Fruit fly (Drosophila melanogaster) whole organism, embryonic: ENCODE results near the gene CG16959.

Source experiments
- Adf1 ChIP-seq: fragments of 200-800 bp; sonication (Bioruptor generic); IDR thresholded peaks from 2 replicates; pipeline ENCODE4 v1.3.6; 2022; ENCODE audit warnings: missing biosample characterization, missing genetic modification characterization
- Atf3 ChIP-seq: fragments of 200-800 bp; sonication (Bioruptor generic); optimal IDR thresholded peaks from 3 replicates; lab custom pipeline; 2016; ENCODE audit warnings: missing biosample characterization, missing genetic modification characterization
- B-H2 ChIP-seq: fragments of 200-800 bp; sonication (Bioruptor generic); optimal IDR thresholded peaks from 2 replicates; lab custom pipeline; 2018; ENCODE audit warnings: missing biosample characterization, mild to moderate bottlenecking, missing genetic modification characterization
- BEAF-32 ChIP-seq: fragments of 200-800 bp; sonication (Bioruptor generic); optimal IDR thresholded peaks from 3 replicates; lab custom pipeline; 2017; ENCODE audit warnings: missing biosample characterization, missing genetic modification characterization, mild to moderate bottlenecking, moderate library complexity, missing genetic modification reagents
- CG10274 ChIP-seq: fragments of 200-800 bp; sonication (Bioruptor generic); optimal IDR thresholded peaks from 3 replicates; lab custom pipeline; 2017; ENCODE audit warnings: missing biosample characterization, mild to moderate bottlenecking, missing genetic modification characterization
- CG10654 ChIP-seq: fragments of 200-800 bp; sonication (Bioruptor generic); optimal IDR thresholded peaks from 2 replicates; lab custom pipeline; 2016; ENCODE audit warnings: missing biosample characterization, missing genetic modification characterization
- CG10979 ChIP-seq: fragments of 200-800 bp; sonication (Bioruptor generic); optimal IDR thresholded peaks from 2 replicates; lab custom pipeline; 2018; ENCODE audit warnings: missing biosample characterization, mild to moderate bottlenecking, missing genetic modification characterization, moderate library complexity
- CG13775 ChIP-seq: fragments of 200-800 bp; sonication (Bioruptor generic); optimal IDR thresholded peaks from 3 replicates; lab custom pipeline; 2017; ENCODE audit warnings: missing biosample characterization, mild to moderate bottlenecking, missing genetic modification characterization
- CG15011 ChIP-seq: fragments of 200-800 bp; sonication (Bioruptor generic); optimal IDR thresholded peaks from 3 replicates; lab custom pipeline; 2018; ENCODE audit warnings: missing biosample characterization, mild to moderate bottlenecking, missing genetic modification characterization
- CG15696 ChIP-seq: fragments of 200-800 bp; sonication (Bioruptor generic); optimal IDR thresholded peaks from 2 replicates; lab custom pipeline; 2019; ENCODE audit warnings: missing biosample characterization, mild to moderate bottlenecking, missing genetic modification characterization, moderate library complexity
- CG16779 ChIP-seq: fragments of 200-800 bp; sonication (Bioruptor generic); IDR thresholded peaks from 2 replicates; pipeline ENCODE4 v1.3.6; 2022; ENCODE audit warnings: missing biosample characterization, missing genetic modification characterization
- CG2889 ChIP-seq: fragments of 200-800 bp; sonication (Bioruptor generic); IDR thresholded peaks from 3 replicates; pipeline ENCODE4 v1.3.6; 2022; ENCODE audit warnings: missing biosample characterization, missing genetic modification characterization
- CG31441 ChIP-seq: fragments of 200-800 bp; sonication (Bioruptor generic); IDR thresholded peaks from 2 replicates; pipeline ENCODE4 v1.3.6; 2022; ENCODE audit warnings: missing biosample characterization, missing genetic modification characterization
- CG3995 ChIP-seq: fragments of 200-800 bp; sonication (Bioruptor generic); optimal IDR thresholded peaks from 3 replicates; lab custom pipeline; 2016; ENCODE audit warnings: missing biosample characterization, missing genetic modification characterization
- CG4820 ChIP-seq: fragments of 200-800 bp; sonication (Bioruptor generic); optimal IDR thresholded peaks from 3 replicates; lab custom pipeline; 2016; ENCODE audit warnings: missing biosample characterization, missing genetic modification characterization
- CG7556 ChIP-seq: fragments of 200-800 bp; sonication (Bioruptor generic); optimal IDR thresholded peaks from 2 replicates; lab custom pipeline; 2017; ENCODE audit warnings: missing biosample characterization, mild to moderate bottlenecking, missing genetic modification characterization
- CG7928 ChIP-seq: fragments of 200-800 bp; sonication (Bioruptor generic); optimal IDR thresholded peaks from 2 replicates; lab custom pipeline; 2017; ENCODE audit warnings: missing biosample characterization, mild to moderate bottlenecking, missing genetic modification characterization
- CG8290 ChIP-seq, 3 experiments: fragments of 200-800 bp; sonication (Bioruptor generic); optimal IDR thresholded peaks; 2 replicates each; lab custom pipeline; 2016 to 2019; ENCODE audit warnings: missing biosample characterization in 3 of 3, missing genetic modification characterization in 3 of 3, mild to moderate bottlenecking in 2 of 3, moderate library complexity in 1 of 3
- CG8478 ChIP-seq: fragments of >200 bp; optimal IDR thresholded peaks from 2 replicates; lab custom pipeline; 2018
- CG9437 ChIP-seq: fragments of 200-800 bp; sonication (Bioruptor generic); optimal IDR thresholded peaks from 2 replicates; lab custom pipeline; 2018; ENCODE audit warnings: missing biosample characterization, mild to moderate bottlenecking, missing genetic modification characterization
- Dip2 ChIP-seq: fragments of 200-800 bp; sonication (Bioruptor generic); IDR thresholded peaks from 2 replicates; pipeline ENCODE4 v1.3.6; 2022; ENCODE audit warnings: missing biosample characterization, missing genetic modification characterization
- Dll ChIP-seq: fragments of 200-800 bp; sonication (Bioruptor generic); IDR thresholded peaks from 4 replicates; pipeline ENCODE4 v1.3.6; 2022; ENCODE audit warnings: missing biosample characterization, missing genetic modification characterization; ENCODE audit not compliant: partially characterized antibody
- ERR ChIP-seq: fragments of 200-800 bp; sonication (Bioruptor generic); optimal IDR thresholded peaks from 2 replicates; lab custom pipeline; 2016; ENCODE audit warnings: missing biosample characterization, missing genetic modification characterization
- Ets65A ChIP-seq: fragments of 200-800 bp; sonication (Bioruptor generic); peaks from one replicate; lab custom pipeline; 2016; ENCODE audit warnings: missing biosample characterization, missing genetic modification characterization
- Hmr ChIP-seq: fragments of 200-800 bp; sonication (Bioruptor generic); optimal IDR thresholded peaks from 3 replicates; lab custom pipeline; 2017; ENCODE audit warnings: mild to moderate bottlenecking, missing biosample characterization, missing genetic modification reagents, missing genetic modification characterization
- Lpt ChIP-seq: fragments of >200 bp; optimal IDR thresholded peaks from 2 replicates; lab custom pipeline; 2018; ENCODE audit warnings: missing biosample characterization, missing genetic modification characterization
- Meics ChIP-seq: fragments of 200-800 bp; sonication (Bioruptor generic); optimal IDR thresholded peaks from 2 replicates; lab custom pipeline; 2017; ENCODE audit warnings: missing biosample characterization, mild to moderate bottlenecking, missing genetic modification characterization
- Mrtf ChIP-seq: fragments of 200-800 bp; sonication (Bioruptor generic); IDR thresholded peaks from 3 replicates; pipeline ENCODE4 v1.3.6; 2022; ENCODE audit warnings: missing biosample characterization, missing genetic modification characterization
- Ravus ChIP-seq: fragments of 200-800 bp; sonication (Bioruptor generic); IDR thresholded peaks from 2 replicates; pipeline ENCODE4 v1.3.6; 2022; ENCODE audit warnings: missing biosample characterization, missing genetic modification characterization
- Six4 ChIP-seq: fragments of 200-800 bp; sonication (Bioruptor generic); optimal IDR thresholded peaks from 2 replicates; lab custom pipeline; 2016; ENCODE audit warnings: missing biosample characterization, missing genetic modification characterization
- amos ChIP-seq: fragments of 200-800 bp; sonication (Bioruptor generic); IDR thresholded peaks from 2 replicates; pipeline ENCODE4 v1.3.6; 2022; ENCODE audit warnings: missing biosample characterization, missing genetic modification characterization; ENCODE audit not compliant: partially characterized antibody
- ato ChIP-seq: fragments of 200-800 bp; sonication (Bioruptor generic); IDR thresholded peaks from 2 replicates; pipeline ENCODE4 v1.3.6; 2022; ENCODE audit warnings: missing biosample characterization, missing genetic modification characterization; ENCODE audit not compliant: partially characterized antibody
- br ChIP-seq: fragments of >200 bp; optimal IDR thresholded peaks from 2 replicates; lab custom pipeline; 2017
- cwo ChIP-seq: fragments of 200-800 bp; sonication (Bioruptor generic); optimal IDR thresholded peaks from 3 replicates; lab custom pipeline; 2017; ENCODE audit warnings: missing biosample characterization, missing genetic modification characterization, mild to moderate bottlenecking, moderate library complexity, missing genetic modification reagents
- danr ChIP-seq: fragments of 200-800 bp; sonication (Bioruptor generic); IDR thresholded peaks from 2 replicates; pipeline ENCODE4 v1.3.6; 2022; ENCODE audit warnings: missing biosample characterization, missing genetic modification characterization
- dysf ChIP-seq: fragments of 200-800 bp; sonication (Bioruptor generic); IDR thresholded peaks from 3 replicates; pipeline ENCODE4 v1.3.6; 2022; ENCODE audit warnings: missing biosample characterization, missing genetic modification characterization
- exex ChIP-seq: fragments of 200-800 bp; sonication (Bioruptor generic); optimal IDR thresholded peaks from 4 replicates; lab custom pipeline; 2018; ENCODE audit warnings: missing biosample characterization, mild to moderate bottlenecking, missing genetic modification characterization, moderate library complexity
- fd96Cb ChIP-seq: fragments of 200-800 bp; sonication (Bioruptor generic); optimal IDR thresholded peaks from 2 replicates; lab custom pipeline; 2018; ENCODE audit warnings: missing biosample characterization, mild to moderate bottlenecking, missing genetic modification characterization, moderate library complexity
- fru ChIP-seq: fragments of >200 bp; optimal IDR thresholded peaks from 2 replicates; lab custom pipeline; 2017
- ind ChIP-seq: fragments of 200-800 bp; sonication (Bioruptor generic); optimal IDR thresholded peaks from 3 replicates; lab custom pipeline; 2016; ENCODE audit warnings: missing biosample characterization, missing genetic modification characterization
- pb ChIP-seq: fragments of 200-800 bp; sonication (Bioruptor generic); optimal IDR thresholded peaks from 3 replicates; lab custom pipeline; 2016; ENCODE audit warnings: missing biosample characterization, missing genetic modification characterization
- peb ChIP-seq: fragments of 200-800 bp; sonication (Bioruptor generic); IDR thresholded peaks from 2 replicates; pipeline ENCODE4 v1.3.6; 2022; ENCODE audit warnings: missing biosample characterization, missing genetic modification characterization
- pros ChIP-seq: fragments of 200-800 bp; sonication (Bioruptor generic); optimal IDR thresholded peaks from 3 replicates; lab custom pipeline; 2019; ENCODE audit warnings: missing biosample characterization, mild to moderate bottlenecking, missing genetic modification characterization, moderate library complexity
- rib ChIP-seq: fragments of 200-800 bp; sonication (Bioruptor generic); IDR thresholded peaks from 2 replicates; pipeline ENCODE4 v1.3.6; 2022; ENCODE audit warnings: missing biosample characterization, missing genetic modification characterization
- row ChIP-seq: fragments of 200-800 bp; sonication (Bioruptor generic); IDR thresholded peaks from 3 replicates; pipeline ENCODE4 v1.3.6; 2022; ENCODE audit warnings: missing biosample characterization, missing genetic modification characterization
- shn ChIP-seq: fragments of 200-800 bp; sonication (Bioruptor generic); optimal IDR thresholded peaks from 3 replicates; lab custom pipeline; 2016; ENCODE audit warnings: missing biosample characterization, missing genetic modification characterization
- tx ChIP-seq: fragments of 200-800 bp; sonication (Bioruptor generic); optimal IDR thresholded peaks from 2 replicates; lab custom pipeline; 2016; ENCODE audit warnings: missing biosample characterization, missing genetic modification characterization
- unpg ChIP-seq: fragments of 200-800 bp; sonication (Bioruptor generic); optimal IDR thresholded peaks from 3 replicates; lab custom pipeline; 2018; ENCODE audit warnings: missing biosample characterization, mild to moderate bottlenecking, missing genetic modification characterization, moderate library complexity
- zfh1 ChIP-seq: fragments of 200-800 bp; sonication (Bioruptor generic); IDR thresholded peaks from 3 replicates; pipeline ENCODE4 v1.3.6; 2022; ENCODE audit warnings: missing biosample characterization, missing genetic modification characterization
- zfh2 ChIP-seq: fragments of 200-800 bp; sonication (Bioruptor generic); optimal IDR thresholded peaks from 2 replicates; lab custom pipeline; 2016; ENCODE audit warnings: missing biosample characterization, missing genetic modification characterization

CG16959 gene

dm6 chr3L:15097878-15098520, 27.1 kb downstream of the CG16959 start, which contains the start of gene Ctps (continued):
- TF ChIP-seq CG2889 (GFP tag; lab: Robert Waterston, UW) (no peak), CG13775 (GFP tag; lab: Kevin White, UChicago) (no peak), Adf1 (GFP tag; lab: Robert Waterston, UW) (no peak), zfh2 (GFP tag; lab: Kevin White, UChicago) (no peak), CG31441 (GFP tag; lab: Robert Waterston, UW) (no peak), cwo (GFP tag; lab: Kevin White, UChicago) (no peak), CG8478 (lab: Kevin White, UChicago) (no peak), danr (no peak), CG10654 (GFP tag; lab: Kevin White, UChicago) (no peak), ato (GFP tag; lab: Robert Waterston, UW) (no peak), Hmr (GFP tag; lab: Kevin White, UChicago) (peak; percentile 27), Six4 (GFP tag; lab: Kevin White, UChicago) (no peak), CG9437 (GFP tag; lab: Kevin White, UChicago) (no peak), pb (no peak), Mrtf (GFP tag; lab: Robert Waterston, UW) (no peak), peb (0 out of 2 replicates have a peak, but pooled peaks have one; percentile 16), ERR (GFP tag; lab: Kevin White, UChicago) (no peak), fru (lab: Kevin White, UChicago) (no peak), fd96Cb (tag; lab: Kevin White, UChicago) (no peak), CG15696 (tag; lab: Kevin White, UChicago) (no peak), CG10274 (no peak), exex (tag; lab: Kevin White, UChicago) (no peak), Dip2 (GFP tag; lab: Robert Waterston, UW) (no peak), CG3995 (peak; percentile 31), Atf3 (GFP tag; lab: Kevin White, UChicago) (no peak), Ravus (no peak), Dll (GFP tag; lab: Robert Waterston, UW) (no peak), CG7928 (GFP tag; lab: Kevin White, UChicago) (no peak), zfh1 (GFP tag; lab: Robert Waterston, UW) (no peak)

- no peak for TF ChIP-seq tx (GFP tag; lab: Kevin White, UChicago)
- TF ChIP-seq row (GFP tag; lab: Robert Waterston, UW), result peak; percentile 83
- no peak for TF ChIP-seq Lpt (GFP tag; lab: Kevin White, UChicago)
- peak; percentile 51 for TF ChIP-seq CG7556 (GFP tag; lab: Kevin White, UChicago)
- peak; percentile 70 for TF ChIP-seq BEAF-32 (GFP tag; lab: Kevin White, UChicago)
- TF ChIP-seq CG13775 (GFP tag; lab: Kevin White, UChicago), result peak; percentile 42
- peak; percentile 48 for TF ChIP-seq ind (GFP tag; lab: Kevin White, UChicago)
- TF ChIP-seq rib (GFP tag; lab: Robert Waterston, UW), result no peak
- TF ChIP-seq dysf (GFP tag; lab: Robert Waterston, UW), result no peak
- no peak for TF ChIP-seq br (lab: Kevin White, UChicago)
- peak; percentile 10 for TF ChIP-seq CG15011 (GFP tag; lab: Kevin White, UChicago)
- peak; percentile 37 for TF ChIP-seq CG15696 (tag; lab: Kevin White, UChicago)
- peak; percentile 22 for TF ChIP-seq CG10979 (tag; lab: Kevin White, UChicago)
- peak; percentile 61 for TF ChIP-seq CG8290 (GFP tag; optimal IDR thresholded peaks at IDR 0.05; lab: Kevin White, UChicago)
- TF ChIP-seq CG8290 (tag; optimal IDR thresholded peaks at IDR 0.05; lab: Kevin White, UChicago), result peak in 1 of 2 experiments; percentile 1
- TF ChIP-seq CG4820 (GFP tag; lab: Kevin White, UChicago), result peak; percentile 28
- peak; percentile 14 for TF ChIP-seq B-H2 (GFP tag; lab: Kevin White, UChicago)
- TF ChIP-seq shn (GFP tag; lab: Kevin White, UChicago), result no peak
- TF ChIP-seq Ets65A, result peak; percentile 41
- TF ChIP-seq amos, result peak; percentile 61
- TF ChIP-seq pros (GFP tag; lab: Kevin White, UChicago), result peak; percentile 96
- no peak for TF ChIP-seq CG16779 (GFP tag; lab: Robert Waterston, UW)
- peak; percentile 8 for TF ChIP-seq unpg
- TF ChIP-seq Meics, result peak; percentile 46
Measured at dm6 chr3L:15094589-15095288, 30.4 kb downstream of the CG16959 start, which contains the start of the genes sstn, Plp and GlyRS. Gene sstn (minus strand): TSS chr3L:15094719. Gene Plp (minus strand): TSS chr3L:15094724. Gene GlyRS (plus strand): TSS chr3L:15095142.
